Worm (Caenorhabditis elegans): Measurements from ENCODE around the gene sars-1.

DNA sequence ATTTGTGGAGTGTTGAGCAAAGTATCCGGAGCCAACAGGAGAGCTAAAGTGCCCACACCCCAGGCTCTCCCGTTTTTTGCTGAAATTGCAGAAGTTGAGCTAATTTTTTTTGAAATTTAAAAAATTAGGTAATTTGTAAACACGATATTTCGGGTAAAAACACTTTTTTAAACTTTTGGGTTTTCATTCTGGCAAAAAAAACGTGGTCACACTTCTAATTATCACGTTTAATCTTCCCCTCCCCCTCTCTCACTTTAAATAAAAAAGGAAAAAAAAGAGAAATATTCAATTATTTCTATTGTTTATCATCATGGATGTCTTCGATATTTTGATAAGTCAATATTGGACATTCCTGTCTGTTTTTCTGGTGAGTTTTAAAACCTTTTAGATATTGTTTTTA is 29.5 kb downstream of the sars-1 start, which contains the start of gene F44D12.6:
- TF ChIP-seq snpc-1.3 (tag; optimal IDR thresholded peaks at IDR 0.05; ENCODE audit: insufficient read depth) (no peak), lin-35 (GFP tag; optimal IDR thresholded peaks at IDR 0.05) (no peak), mcd-1 (GFP tag; IDR thresholded peaks at IDR 0.05) (no peak), repo-1 (tag; optimal IDR thresholded peaks at IDR 0.05) (no peak), ztf-18 (tag; optimal IDR thresholded peaks at IDR 0.05) (no peak), pha-4 (tag; optimal IDR thresholded peaks at IDR 0.05) (no peak), efl-1 (GFP tag; optimal IDR thresholded peaks at IDR 0.05) (no peak)
